Comparison of ENCODE assay signal across 3 worm cellular contexts in the genomic region with DNA sequence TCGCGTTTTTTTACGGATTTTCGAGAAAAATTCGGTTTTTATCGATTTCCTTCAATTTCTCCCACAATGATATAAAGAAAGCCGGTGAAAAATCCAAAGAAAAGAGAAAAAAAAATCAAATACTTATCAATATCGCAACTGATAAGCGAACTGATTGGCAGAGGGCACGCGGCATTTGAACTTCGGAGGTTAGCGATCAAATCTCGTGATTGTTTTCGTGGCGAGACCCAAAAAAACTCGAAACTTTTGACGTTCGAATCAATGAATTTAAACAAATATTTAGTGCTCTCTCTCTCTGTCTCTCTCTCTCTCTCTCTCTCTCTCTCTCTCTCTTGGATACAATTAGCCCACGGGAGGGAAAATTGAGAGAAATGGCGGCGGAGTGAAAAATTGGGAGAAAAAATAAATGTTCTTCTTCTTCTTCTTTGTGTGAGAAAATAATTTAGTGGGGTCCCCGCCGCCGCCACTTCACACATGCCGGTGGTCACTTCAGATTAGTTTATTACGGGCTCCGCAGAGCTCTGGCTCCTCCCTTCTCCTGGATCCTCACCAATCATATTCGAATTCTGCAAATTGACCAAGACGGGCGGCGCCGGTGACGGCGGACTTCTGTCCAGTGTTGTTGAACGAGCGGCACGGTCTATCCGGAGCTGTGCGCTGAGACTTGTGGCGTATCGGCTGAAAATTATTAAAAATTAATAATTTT.
TF ChIP-seq lines count a peak whose summit lies in the region.

No protein-coding gene starts in this region.

TF ChIP-seq in whole organism, L1 larva, 84 proteins besides CTCF, POLR2A, EP300 and RAD21 (continued from another document):
- TF ChIP-seq nhr-47 (tag; optimal IDR thresholded peaks at IDR 0.05; lab: Kevin White, UChicago) (no peak), lin-39 (tag; optimal IDR thresholded peaks at IDR 0.05; lab: Kevin White, UChicago) (no peak), sup-37 (GFP tag; optimal IDR thresholded peaks at IDR 0.05; lab: Kevin White, UChicago) (no peak), tbx-2 (tag; optimal IDR thresholded peaks at IDR 0.05; lab: Kevin White, UChicago) (no peak), dpl-1 (GFP tag; optimal IDR thresholded peaks at IDR 0.05; lab: Kevin White, UChicago) (peak in 1 of 3 experiments; percentile 7), lin-35 (GFP tag; optimal IDR thresholded peaks at IDR 0.05; lab: Kevin White, UChicago) (peak in 1 of 2 experiments; percentile 47), elt-2 (tag; optimal IDR thresholded peaks at IDR 0.05; lab: Kevin White, UChicago) (peak; percentile 44), C04F5.9 (tag; optimal IDR thresholded peaks at IDR 0.05; lab: Kevin White, UChicago) (no peak), hlh-17 (GFP tag; optimal IDR thresholded peaks at IDR 0.05; lab: Kevin White, UChicago; ENCODE audit: borderline replicate concordance) (no peak), sptf-1 (tag; optimal IDR thresholded peaks at IDR 0.05; lab: Kevin White, UChicago) (no peak), vab-15 (tag; optimal IDR thresholded peaks at IDR 0.05; lab: Kevin White, UChicago) (no peak), skn-1 (tag; optimal IDR thresholded peaks at IDR 0.05; lab: Kevin White, UChicago) (no peak), fkh-8 (tag; optimal IDR thresholded peaks at IDR 0.05; lab: Kevin White, UChicago) (no peak), fkh-10 (GFP tag; optimal IDR thresholded peaks at IDR 0.05; lab: Kevin White, UChicago) (no peak), Y116A8C.19 (tag; optimal IDR thresholded peaks at IDR 0.05; lab: Kevin White, UChicago; ENCODE audit: borderline replicate concordance) (no peak), efl-1 (optimal IDR thresholded peaks at IDR 0.05; lab: Kevin White, UChicago) (no peak), efl-1 (GFP tag; optimal IDR thresholded peaks at IDR 0.05 in 1 of 2; lab: Kevin White, UChicago) (peak in 1 of 2 experiments; percentile 43), pax-3 (tag; optimal IDR thresholded peaks at IDR 0.05; lab: Kevin White, UChicago) (no peak), lsy-2 (tag; optimal IDR thresholded peaks at IDR 0.05; lab: Kevin White, UChicago) (peak in 1 of 2 experiments; percentile 23), pqm-1 (tag; optimal IDR thresholded peaks at IDR 0.05; lab: Kevin White, UChicago) (no peak), blmp-1 (tag; optimal IDR thresholded peaks at IDR 0.05; lab: Kevin White, UChicago) (peak; percentile 35), nhr-19 (GFP tag; conservative IDR thresholded peaks at IDR 0.05; lab: Robert Waterston, UW) (no peak), ztf-11 (tag; optimal IDR thresholded peaks at IDR 0.05; lab: Kevin White, UChicago) (no peak), lin-13 (GFP tag; optimal IDR thresholded peaks at IDR 0.05; lab: Kevin White, UChicago) (no peak), nhr-12 (tag; optimal IDR thresholded peaks at IDR 0.05; lab: Kevin White, UChicago) (no peak), alr-1 (tag; optimal IDR thresholded peaks at IDR 0.05; lab: Kevin White, UChicago; ENCODE audit: borderline replicate concordance) (no peak), C34B4.2 (tag; optimal IDR thresholded peaks at IDR 0.05; lab: Kevin White, UChicago) (no peak), jun-1 (tag; optimal IDR thresholded peaks at IDR 0.05; lab: Kevin White, UChicago) (no peak), C16A3.4 (tag; optimal IDR thresholded peaks at IDR 0.05; lab: Kevin White, UChicago) (no peak), xbp-1 (tag; optimal IDR thresholded peaks at IDR 0.05; lab: Kevin White, UChicago) (no peak), fkh-4 (tag; optimal IDR thresholded peaks at IDR 0.05; lab: Kevin White, UChicago; ENCODE audit: borderline replicate concordance) (no peak), ceh-88 (GFP tag; IDR thresholded peaks at IDR 0.05; lab: Robert Waterston, UW) (no peak), mdl-1 (tag; optimal IDR thresholded peaks at IDR 0.05; lab: Kevin White, UChicago) (peak in 1 of 2 experiments; percentile 41), aha-1 (tag; optimal IDR thresholded peaks at IDR 0.05; lab: Kevin White, UChicago) (no peak), ces-1 (GFP tag; optimal IDR thresholded peaks at IDR 0.05; lab: Kevin White, UChicago) (no peak), lin-14 (GFP tag; optimal IDR thresholded peaks at IDR 0.05; lab: Kevin White, UChicago) (peak; percentile 33), ztf-4 (tag; optimal IDR thresholded peaks at IDR 0.05; lab: Kevin White, UChicago) (no peak)
TF ChIP-seq in whole organism, L1 larva: peak in this region for 10.

TF ChIP-seq in whole organism, L2 larva, 48 proteins besides CTCF, POLR2A, EP300 and RAD21 (continued from another document):
- peak; percentile 12 for TF ChIP-seq C34F6.9 (tag; optimal IDR thresholded peaks at IDR 0.05; lab: Kevin White, UChicago)
- TF ChIP-seq nhr-6 (tag; optimal IDR thresholded peaks at IDR 0.05; lab: Kevin White, UChicago): no peak
- no peak for TF ChIP-seq sma-3 (GFP tag; optimal IDR thresholded peaks at IDR 0.05; lab: Kevin White, UChicago)
- no peak for TF ChIP-seq mbf-1 (tag; optimal IDR thresholded peaks at IDR 0.05; lab: Kevin White, UChicago)
- no peak for TF ChIP-seq unc-39 (tag; optimal IDR thresholded peaks at IDR 0.05; lab: Kevin White, UChicago)
- TF ChIP-seq dmd-4 (tag; optimal IDR thresholded peaks at IDR 0.05; lab: Kevin White, UChicago): no peak
- TF ChIP-seq fos-1 (tag; optimal IDR thresholded peaks at IDR 0.05; lab: Kevin White, UChicago): peak; percentile 21
TF ChIP-seq in whole organism, L2 larva: peak in this region for 5.

TF ChIP-seq in whole organism, L4 larva, 104 proteins besides CTCF, POLR2A, EP300 and RAD21 (continued from another document):
- TF ChIP-seq mdt-29 (GFP tag; IDR thresholded peaks at IDR 0.05; lab: Robert Waterston, UW) (no peak), ceh-32 (tag; optimal IDR thresholded peaks at IDR 0.05; lab: Kevin White, UChicago; ENCODE audit: poor library complexity) (no peak), dmd-6 (GFP tag; IDR thresholded peaks at IDR 0.05; lab: Robert Waterston, UW) (peak; percentile 49; the same call in 1 of the 2 replicates), fos-1 (tag; optimal IDR thresholded peaks at IDR 0.05; lab: Kevin White, UChicago) (no peak), nhr-41 (GFP tag; IDR thresholded peaks at IDR 0.05; lab: Robert Waterston, UW) (peak; percentile 71; the same call in 1 of the 2 replicates), unc-39 (tag; optimal IDR thresholded peaks at IDR 0.05; lab: Kevin White, UChicago) (no peak), nhr-48 (tag; optimal IDR thresholded peaks at IDR 0.05; lab: Kevin White, UChicago) (no peak), ceh-82 (tag; optimal IDR thresholded peaks at IDR 0.05; lab: Kevin White, UChicago) (no peak), mdl-1 (tag; optimal IDR thresholded peaks at IDR 0.05; lab: Kevin White, UChicago) (peak in 1 of 2 experiments; percentile 4), rbr-2 (tag; optimal IDR thresholded peaks at IDR 0.05; lab: Kevin White, UChicago) (no peak), nhr-111 (GFP tag; optimal IDR thresholded peaks at IDR 0.05; lab: Kevin White, UChicago) (no peak)
